Worm (Caenorhabditis elegans) whole organism, L2 larva: ENCODE results near the gene polk-1.

Source experiments
- ZK546.5 ChIP-seq: sonication (generic microtip); optimal IDR thresholded peaks from 2 replicates; lab custom pipeline; 2017; ENCODE audit warnings: missing biosample characterization, missing genetic modification characterization
- ceh-82 ChIP-seq: fragments of 150-350 bp; optimal IDR thresholded peaks from 2 replicates; lab custom pipeline; 2014; ENCODE audit warnings: missing biosample characterization, missing genetic modification characterization
- elt-1 ChIP-seq: fragments of 150-350 bp; optimal IDR thresholded peaks from 2 replicates; lab custom pipeline; 2014; ENCODE audit warnings: missing biosample characterization, missing genetic modification characterization
- elt-3 ChIP-seq: sonication (generic microtip); optimal IDR thresholded peaks from 2 replicates; lab custom pipeline; 2017; ENCODE audit warnings: missing biosample characterization, missing genetic modification characterization
- gmeb-1 ChIP-seq: fragments of 150-350 bp; optimal IDR thresholded peaks from 2 replicates; lab custom pipeline; 2014; ENCODE audit warnings: missing biosample characterization, missing genetic modification characterization
- lin-13 ChIP-seq: fragments of 150-350 bp; optimal IDR thresholded peaks from 2 replicates; lab custom pipeline; 2014; ENCODE audit warnings: missing biosample characterization, missing genetic modification reagents, missing genetic modification characterization
- nhr-12 ChIP-seq: fragments of 150-350 bp; optimal IDR thresholded peaks from 2 replicates; lab custom pipeline; 2014; ENCODE audit warnings: missing biosample characterization, missing genetic modification characterization
- nhr-21 ChIP-seq: fragments of 150-350 bp; optimal IDR thresholded peaks from 2 replicates; lab custom pipeline; 2014; ENCODE audit warnings: missing biosample characterization, missing genetic modification characterization
- nhr-6 ChIP-seq: fragments of 150-350 bp; optimal IDR thresholded peaks from 2 replicates; lab custom pipeline; 2014; ENCODE audit warnings: missing biosample characterization, missing genetic modification characterization
- sma-9 ChIP-seq, 2 experiments: fragments of 150-350 bp in 1 of 2; sonication (generic microtip) in 1 of 2; optimal IDR thresholded peaks; 2 replicates each; lab custom pipeline; 2014 to 2016; ENCODE audit warnings: missing genetic modification characterization in 2 of 2, mild to moderate bottlenecking in 1 of 2, missing biosample characterization in 1 of 2, missing compliant biosample characterization in 1 of 2, missing genetic modification reagents in 1 of 2, moderate library complexity in 1 of 2
- unc-62 ChIP-seq: fragments of 150-350 bp; optimal IDR thresholded peaks from 2 replicates; lab custom pipeline; 2014; ENCODE audit warnings: missing biosample characterization, missing genetic modification reagents, missing genetic modification characterization
- ztf-11 ChIP-seq: sonication (generic microtip); optimal IDR thresholded peaks from 2 replicates; lab custom pipeline; 2017; ENCODE audit warnings: missing biosample characterization, missing genetic modification characterization
- ztf-4 ChIP-seq: fragments of 150-350 bp; optimal IDR thresholded peaks from 2 replicates; lab custom pipeline; 2014; ENCODE audit warnings: missing biosample characterization, missing genetic modification characterization

- TF ChIP-seq ceh-82 = no peak
- no peak for TF ChIP-seq ztf-4 (tag; lab: Kevin White, UChicago)
- no peak for TF ChIP-seq sma-9 (GFP tag; optimal IDR thresholded peaks at IDR 0.05; lab: Kevin White, UChicago)
- no peak for TF ChIP-seq sma-9 (tag; optimal IDR thresholded peaks at IDR 0.05; lab: Kevin White, UChicago)
- no peak for TF ChIP-seq elt-3 (tag; lab: Kevin White, UChicago)
- TF ChIP-seq nhr-12 (tag; lab: Kevin White, UChicago) = no peak
- TF ChIP-seq gmeb-1 (tag; lab: Kevin White, UChicago) = no peak
- TF ChIP-seq lin-13 (GFP tag; lab: Kevin White, UChicago) = no peak
- no peak for TF ChIP-seq ztf-11 (tag; lab: Kevin White, UChicago)
- no peak for TF ChIP-seq nhr-6 (tag; lab: Kevin White, UChicago)
- TF ChIP-seq ZK546.5 (tag; lab: Kevin White, UChicago) = no peak
- TF ChIP-seq elt-1 (tag; lab: Kevin White, UChicago) = no peak
- TF ChIP-seq unc-62 = no peak
- no peak for TF ChIP-seq nhr-21 (tag; lab: Kevin White, UChicago)
These were observed 29.4 kb upstream of the polk-1 start for ce11 chrIII:8657676-8658366.
